Fruit fly (Drosophila melanogaster): ENCODE measurements around the gene Prps.

DNA sequence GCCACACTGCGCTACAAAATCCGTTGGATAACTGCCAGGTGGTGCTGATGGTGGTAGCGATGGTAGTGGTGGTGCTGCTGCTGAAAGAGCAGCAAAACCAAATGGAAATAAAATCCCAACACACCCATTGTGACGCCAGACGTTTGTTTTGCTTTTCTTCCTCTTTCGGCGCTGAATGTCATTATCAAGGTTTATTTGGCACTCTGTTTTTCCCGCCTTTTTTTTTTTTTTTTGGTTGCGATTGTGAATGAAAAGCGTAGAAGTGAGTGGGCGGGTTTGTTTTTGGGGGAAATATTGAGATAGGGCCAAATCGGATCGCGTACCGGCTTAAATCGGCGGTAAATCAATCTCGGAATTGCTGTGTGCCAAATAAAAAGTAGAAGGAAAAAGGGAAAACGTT, 19.2 kb downstream of the Prps start:
- TF ChIP-seq CTCF (optimal IDR thresholded peaks at IDR 0.05) (no peak), CG8478 (optimal IDR thresholded peaks at IDR 0.05) (no peak)
